Worm (Caenorhabditis elegans): ENCODE results near the gene C07D10.1.
A peak's percentile ranks its signal among the peaks of the same experiment; 100 is the strongest.
"Not testable (repeated sequence)": the region's sequence is repeated elsewhere in the genome, so short reads cannot be mapped to it uniquely, and the experiment has no call there.

C07D10.1 gene

DNA sequence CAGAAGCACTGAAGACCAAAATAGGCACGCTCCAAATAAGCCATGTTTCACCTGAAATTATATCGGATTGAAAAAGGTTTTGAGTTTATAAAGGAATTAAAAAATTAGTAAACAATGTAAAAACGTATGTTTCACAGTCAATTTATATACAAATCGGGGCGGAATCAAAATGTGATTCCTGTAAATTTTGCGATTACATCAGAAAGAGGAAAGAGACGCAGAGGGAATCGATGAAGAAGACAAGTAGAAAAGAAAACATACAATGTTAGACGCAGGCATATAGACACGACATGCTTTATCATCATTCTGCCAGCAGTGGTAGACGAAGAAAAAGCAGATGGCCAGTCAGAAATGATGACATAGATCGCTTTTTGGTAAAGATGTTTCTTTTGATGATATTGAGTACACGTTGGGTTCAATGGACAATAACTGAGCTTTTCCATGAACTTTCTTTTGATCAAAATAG is 34.8 kb upstream of the C07D10.1 start, which contains the start of gene msra-1 (continued):
- no peak for TF ChIP-seq F49E8.2 (tag; optimal IDR thresholded peaks at IDR 0.05; ENCODE audit: borderline replicate concordance)
- TF ChIP-seq daf-16 (GFP tag; optimal IDR thresholded peaks at IDR 0.05): no peak
- peak; percentile 74 for TF ChIP-seq daf-16 (tag; optimal IDR thresholded peaks at IDR 0.05)
- TF ChIP-seq mdl-1 (tag; optimal IDR thresholded peaks at IDR 0.05): peak in 1 of 2 experiments; percentile 66
- no peak for TF ChIP-seq D1046.2 (GFP tag; IDR thresholded peaks at IDR 0.05)
- peak; percentile 26 for TF ChIP-seq nhr-11 (tag; optimal IDR thresholded peaks at IDR 0.05)
- peak; percentile 62 for TF ChIP-seq mep-1 (tag; optimal IDR thresholded peaks at IDR 0.05)
- TF ChIP-seq hif-1 (tag; optimal IDR thresholded peaks at IDR 0.05): peak in 1 of 2 experiments; percentile 49
- peak; percentile 8 for TF ChIP-seq cey-2 (tag; optimal IDR thresholded peaks at IDR 0.05; ENCODE audit: borderline replicate concordance, insufficient read depth)
- no peak for TF ChIP-seq lin-39 (tag; optimal IDR thresholded peaks at IDR 0.05)
- TF ChIP-seq ceh-62 (tag; optimal IDR thresholded peaks at IDR 0.05): no peak
- no peak for TF ChIP-seq ama-1 (optimal IDR thresholded peaks at IDR 0.05)
- peak; percentile 1 for TF ChIP-seq ztf-7 (tag; optimal IDR thresholded peaks at IDR 0.05)
- no peak for TF ChIP-seq egl-27 (tag; optimal IDR thresholded peaks at IDR 0.05)
- no peak for TF ChIP-seq nhr-111 (GFP tag; optimal IDR thresholded peaks at IDR 0.05)
- TF ChIP-seq saeg-2 (GFP tag; IDR thresholded peaks at IDR 0.05): no peak
- TF ChIP-seq F26F4.8 (GFP tag; conservative IDR thresholded peaks at IDR 0.05): no peak
- no peak for TF ChIP-seq ceh-32 (tag; optimal IDR thresholded peaks at IDR 0.05; ENCODE audit: poor library complexity)
- TF ChIP-seq F37D6.2 (tag; optimal IDR thresholded peaks at IDR 0.05): no peak
- TF ChIP-seq mxl-3 (GFP tag; optimal IDR thresholded peaks at IDR 0.05): peak; percentile 81
- no peak for TF ChIP-seq aly-2 (tag; optimal IDR thresholded peaks at IDR 0.05)
- peak; percentile 30; the same call in 1 of the 2 replicates for TF ChIP-seq hmg-1.1 (GFP tag; IDR thresholded peaks at IDR 0.05)
- no peak for TF ChIP-seq tag-97 (GFP tag; IDR thresholded peaks at IDR 0.05)
- no peak for TF ChIP-seq ceh-28 (tag; optimal IDR thresholded peaks at IDR 0.05)
- TF ChIP-seq spr-3 (GFP tag; optimal IDR thresholded peaks at IDR 0.05): no peak
- TF ChIP-seq nhr-48 (tag; optimal IDR thresholded peaks at IDR 0.05): peak; percentile 59
- TF ChIP-seq fos-1 (tag; optimal IDR thresholded peaks at IDR 0.05): no peak
- peak; percentile 28 for TF ChIP-seq dpl-1 (GFP tag; optimal IDR thresholded peaks at IDR 0.05)

DNA sequence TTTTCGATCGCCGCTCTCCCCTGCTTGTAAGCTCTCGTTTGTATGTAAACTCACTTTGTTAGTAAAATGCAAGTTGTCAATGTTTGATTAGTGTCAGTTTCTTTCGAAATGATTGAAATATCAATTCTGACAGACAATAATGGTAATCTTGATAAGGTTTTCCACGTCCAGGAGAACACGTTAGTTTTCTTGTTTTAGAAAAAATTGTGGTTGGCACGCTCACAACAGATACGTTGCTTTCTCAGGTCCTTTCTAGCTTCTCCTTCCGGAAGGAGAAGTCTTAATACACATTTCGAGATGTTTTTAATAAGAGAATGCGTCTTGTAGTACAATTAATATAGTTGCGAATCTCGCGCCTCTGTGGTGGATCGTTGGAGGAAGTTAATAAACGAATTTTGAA is 30.1 kb upstream of the C07D10.1 start, which contains the start of gene F43E2.6:
TSS of gene F43E2.6 (minus strand) at position 101 of the 400 bp plus-strand sequence.
- TF ChIP-seq daf-8 (GFP tag; IDR thresholded peaks at IDR 0.05) (no peak), madf-5 (GFP tag; IDR thresholded peaks at IDR 0.05) (no peak), mxl-3 (GFP tag; optimal IDR thresholded peaks at IDR 0.05) (no peak), spr-1 (tag; optimal IDR thresholded peaks at IDR 0.05) (no peak), lsy-2 (tag; optimal IDR thresholded peaks at IDR 0.05) (no peak), hif-1 (tag; optimal IDR thresholded peaks at IDR 0.05) (no peak), ceh-44 (GFP tag; IDR thresholded peaks at IDR 0.05) (no peak), F26F4.8 (GFP tag; conservative IDR thresholded peaks at IDR 0.05) (no peak), lin-15B (tag; optimal IDR thresholded peaks at IDR 0.05) (no peak), ZK546.5 (tag; optimal IDR thresholded peaks at IDR 0.05) (no peak), nhr-77 (tag; optimal IDR thresholded peaks at IDR 0.05) (no peak), aly-2 (tag; optimal IDR thresholded peaks at IDR 0.05) (no peak), nhr-48 (tag; optimal IDR thresholded peaks at IDR 0.05) (no peak), ztf-7 (tag; optimal IDR thresholded peaks at IDR 0.05) (no peak)

DNA sequence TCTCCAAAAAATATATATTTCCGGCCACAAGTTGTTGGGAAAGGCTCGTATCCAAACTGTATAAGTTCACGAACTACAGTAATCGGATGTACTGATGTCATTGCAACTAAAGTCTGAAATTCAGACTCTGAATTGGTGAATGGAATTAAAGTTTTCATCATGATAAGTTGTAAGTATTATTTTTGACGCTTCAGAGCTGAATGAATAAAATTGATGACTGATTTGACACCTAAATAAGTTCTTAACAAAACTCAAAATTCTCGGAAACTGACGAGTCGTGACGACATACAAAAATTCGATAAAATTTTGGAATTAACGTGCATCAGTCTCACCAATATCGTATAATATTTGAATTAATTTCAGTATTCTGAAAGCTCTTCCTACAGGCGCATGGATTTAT is 28.6 kb upstream of the C07D10.1 start, which contains the start of gene F43E2.11:
TSS of gene F43E2.11 (minus strand) at position 101 of the 400 bp plus-strand sequence.
- TF ChIP-seq dve-1 (tag; optimal IDR thresholded peaks at IDR 0.05; ENCODE audit: insufficient read depth); nhr-28 (tag; optimal IDR thresholded peaks at IDR 0.05); daf-19 (GFP tag; conservative IDR thresholded peaks at IDR 0.05): not testable (repeated sequence)
